Fruit fly (Drosophila melanogaster): ENCODE measurements around the gene CG15312.

Gene CG15312

DNA sequence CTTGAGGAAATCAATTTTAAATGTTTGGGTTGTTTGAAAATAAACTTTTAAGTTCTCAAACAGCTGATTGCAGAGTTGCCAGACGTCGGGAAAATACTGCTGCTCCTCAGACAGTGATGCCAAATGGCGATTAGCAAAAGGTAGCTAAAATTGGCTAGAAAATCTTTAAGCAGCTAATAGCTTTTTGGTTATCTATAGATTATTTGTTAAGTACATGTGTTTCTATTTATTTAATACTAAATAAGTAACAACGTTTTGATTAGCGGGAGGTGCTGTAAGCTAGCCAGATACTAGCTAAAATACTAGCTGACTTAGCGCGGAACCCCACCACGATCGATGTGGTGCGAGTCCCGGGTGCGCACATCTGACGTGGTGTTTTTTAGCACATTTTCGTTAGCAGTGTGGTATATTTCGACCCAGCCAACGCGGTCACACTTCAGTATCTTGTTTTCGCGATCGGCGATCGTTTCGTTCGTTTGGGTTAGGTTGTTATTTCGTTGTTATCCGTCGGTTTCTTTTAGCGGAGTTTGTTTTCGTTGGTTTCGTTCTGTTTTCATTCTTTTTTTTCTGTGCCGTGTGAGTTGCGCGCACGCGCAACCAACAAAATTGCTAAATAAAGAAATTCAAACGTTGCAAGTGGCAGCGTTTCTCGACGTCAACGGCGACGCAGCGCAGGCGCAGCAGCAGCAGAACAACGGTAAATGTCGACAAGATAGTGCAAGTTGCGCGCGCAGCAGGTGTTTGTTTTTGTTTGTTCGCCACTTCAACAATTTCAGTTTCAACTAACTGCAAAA lies 15.6 kb upstream of the CG15312 start, which contains the start of the genes Naxe and RhoU:
TSS of gene Naxe (minus strand) at position 77 of the 794 bp plus-strand sequence.
TSS of gene RhoU (plus strand) at position 433 of the 794 bp plus-strand sequence.
- peak; percentile 36 for TF ChIP-seq Mnt (GFP tag; optimal IDR thresholded peaks at IDR 0.05)
- TF ChIP-seq CG14711 (tag; optimal IDR thresholded peaks at IDR 0.05), result peak; percentile 23
- no peak for TF ChIP-seq cnc (optimal IDR thresholded peaks at IDR 0.05)
- no peak for TF ChIP-seq Clk (GFP tag; optimal IDR thresholded peaks at IDR 0.05)
- TF ChIP-seq CG33017 (tag; optimal IDR thresholded peaks at IDR 0.05), result no peak
- TF ChIP-seq CG7101 (tag; optimal IDR thresholded peaks at IDR 0.05), result peak; percentile 18
- no peak for TF ChIP-seq Crg-1 (GFP tag; optimal IDR thresholded peaks at IDR 0.05)
- TF ChIP-seq pad (GFP tag; optimal IDR thresholded peaks at IDR 0.05), result no peak
- TF ChIP-seq kay (GFP tag; ENCODE audit: borderline replicate concordance), result no peak
- peak; percentile 39 for TF ChIP-seq bab1 (GFP tag; optimal IDR thresholded peaks at IDR 0.05)
- no peak for TF ChIP-seq CG7045 (GFP tag; optimal IDR thresholded peaks at IDR 0.05)
- no peak for TF ChIP-seq cic (GFP tag; optimal IDR thresholded peaks at IDR 0.05)
- TF ChIP-seq CG12768 (GFP tag; optimal IDR thresholded peaks at IDR 0.05), result no peak
- no peak for TF ChIP-seq CG11617 (GFP tag; optimal IDR thresholded peaks at IDR 0.05)
- TF ChIP-seq Hr96 (GFP tag; optimal IDR thresholded peaks at IDR 0.05), result no peak
- TF ChIP-seq toe (GFP tag; optimal IDR thresholded peaks at IDR 0.05), result peak; percentile 29
- no peak for TF ChIP-seq CG5204 (GFP tag; optimal IDR thresholded peaks at IDR 0.05)
- peak; percentile 52 for TF ChIP-seq CG1620 (GFP tag; optimal IDR thresholded peaks at IDR 0.05)
- peak; percentile 44 for TF ChIP-seq tj (GFP tag; optimal IDR thresholded peaks at IDR 0.05)
- TF ChIP-seq ovo (GFP tag; optimal IDR thresholded peaks at IDR 0.05), result peak; percentile 79

DNA sequence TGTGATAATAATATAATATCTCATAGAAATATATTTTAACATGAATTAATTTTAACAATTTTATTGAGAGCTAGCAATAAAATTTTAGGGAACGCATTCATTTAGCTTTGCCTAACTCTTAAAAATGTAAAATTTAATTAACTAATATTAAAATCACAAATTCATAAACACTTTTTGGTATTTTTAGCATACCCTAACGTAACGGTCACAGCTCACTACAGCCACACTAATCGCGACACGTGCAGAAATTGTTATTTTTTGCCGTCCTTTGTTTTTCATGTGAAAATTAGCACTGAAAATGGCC lies 12.2 kb upstream of the CG15312 start, which contains the start of gene CG2972:
TSS of gene CG2972 (plus strand) at position 205 of the 304 bp plus-strand sequence.
- TF ChIP-seq bab1 (GFP tag; optimal IDR thresholded peaks at IDR 0.05) (no peak), Mnt (GFP tag; optimal IDR thresholded peaks at IDR 0.05) (peak; percentile 72), cic (GFP tag; optimal IDR thresholded peaks at IDR 0.05) (no peak)

DNA sequence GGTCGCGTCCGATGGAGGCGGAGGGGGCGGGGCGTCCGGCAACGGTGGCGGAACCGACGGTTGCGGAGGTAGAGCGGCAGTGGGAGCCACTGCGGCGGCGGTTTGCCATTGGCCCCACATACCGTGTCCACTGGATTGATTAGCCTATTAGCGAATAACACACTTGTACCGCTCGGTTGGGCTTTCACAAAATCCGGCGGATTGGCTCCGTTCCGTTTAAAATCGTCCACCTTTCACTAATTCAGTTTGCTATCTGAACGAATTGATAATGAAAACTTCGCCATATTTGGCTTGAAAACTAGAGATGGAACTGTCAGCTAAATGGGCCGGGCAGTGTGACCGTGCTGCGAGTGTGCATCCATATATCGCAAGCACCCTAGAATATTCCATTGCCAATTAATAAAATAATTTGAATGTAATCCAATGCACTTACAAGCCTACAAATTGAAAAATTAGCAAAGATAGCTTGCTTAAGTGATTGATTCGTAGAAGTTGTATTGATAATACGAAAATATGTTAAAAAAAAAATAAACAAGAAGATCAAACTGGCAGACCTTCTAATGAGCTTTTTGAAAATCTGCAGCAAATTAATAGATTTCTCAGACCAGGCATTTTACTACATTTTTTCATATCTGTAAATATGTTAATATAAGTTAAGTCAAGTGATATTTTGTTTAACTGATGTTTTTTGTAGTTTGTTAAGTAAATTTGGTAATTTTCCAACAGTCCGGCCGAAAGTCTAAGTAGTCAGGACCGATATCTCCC lies 11.7 kb upstream of the CG15312 start, which contains the start of gene ZAP3:
TSS of gene ZAP3 (minus strand) at position 308 of the 765 bp plus-strand sequence.
- TF ChIP-seq Mnt (GFP tag; optimal IDR thresholded peaks at IDR 0.05) (no peak), bab1 (GFP tag; optimal IDR thresholded peaks at IDR 0.05) (peak; percentile 40)

DNA sequence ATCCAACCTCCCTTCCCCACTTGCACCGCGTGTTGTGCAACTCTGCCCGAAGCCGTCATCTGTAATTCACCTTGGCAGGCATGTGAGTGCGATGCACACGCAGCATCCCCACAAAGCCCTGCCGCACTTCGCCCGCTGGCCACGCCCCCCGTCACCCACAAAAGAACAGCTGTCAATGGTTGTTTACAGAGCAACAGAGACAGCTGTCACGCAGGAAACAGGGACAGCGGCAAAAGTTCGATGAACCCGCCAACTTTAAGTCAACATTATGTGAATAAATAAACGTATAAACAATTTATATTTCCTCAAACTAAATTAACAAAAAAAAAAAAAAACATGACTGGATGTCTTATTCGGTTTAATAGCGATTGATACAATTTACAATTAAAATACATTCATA lies 848 bp upstream of the CG15312 start:
- TF ChIP-seq CG7045 (GFP tag; optimal IDR thresholded peaks at IDR 0.05) (no peak), ovo (GFP tag; optimal IDR thresholded peaks at IDR 0.05) (no peak), CG5204 (GFP tag; optimal IDR thresholded peaks at IDR 0.05) (no peak), tj (GFP tag; optimal IDR thresholded peaks at IDR 0.05) (no peak), cic (GFP tag; optimal IDR thresholded peaks at IDR 0.05) (no peak), pad (GFP tag; optimal IDR thresholded peaks at IDR 0.05) (no peak), CG33017 (tag; optimal IDR thresholded peaks at IDR 0.05) (no peak), cnc (optimal IDR thresholded peaks at IDR 0.05) (no peak), Clk (GFP tag; optimal IDR thresholded peaks at IDR 0.05) (no peak), CG11617 (GFP tag; optimal IDR thresholded peaks at IDR 0.05) (no peak), CG1620 (GFP tag; optimal IDR thresholded peaks at IDR 0.05) (no peak), Crg-1 (GFP tag; optimal IDR thresholded peaks at IDR 0.05) (no peak), CG7101 (tag; optimal IDR thresholded peaks at IDR 0.05) (no peak), CG14711 (tag; optimal IDR thresholded peaks at IDR 0.05) (no peak), Mnt (GFP tag; optimal IDR thresholded peaks at IDR 0.05) (no peak), kay (GFP tag; ENCODE audit: borderline replicate concordance) (no peak), Hr96 (GFP tag; optimal IDR thresholded peaks at IDR 0.05) (no peak), bab1 (GFP tag; optimal IDR thresholded peaks at IDR 0.05) (no peak), CG12768 (GFP tag; optimal IDR thresholded peaks at IDR 0.05) (no peak)

DNA sequence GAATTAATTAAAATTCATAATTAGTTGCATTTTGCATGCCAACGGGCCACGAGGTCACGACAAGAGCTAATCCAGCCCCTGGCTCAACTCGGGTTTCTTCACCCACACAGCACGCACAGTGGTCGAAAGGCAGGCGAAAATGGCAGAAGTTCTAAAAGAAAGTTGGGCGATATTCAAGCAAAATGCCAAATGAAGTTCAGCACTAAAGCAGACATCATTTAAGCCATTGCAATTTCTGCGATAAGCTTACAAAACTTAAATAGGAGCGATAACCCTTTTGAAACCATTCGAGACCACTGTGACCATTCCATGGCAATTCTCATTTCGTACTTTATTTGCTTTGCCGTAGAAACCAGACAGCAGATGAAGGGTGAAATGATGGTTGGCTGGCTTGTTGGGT lies 3.1 kb downstream of the CG15312 start:
- TF ChIP-seq tj (GFP tag; optimal IDR thresholded peaks at IDR 0.05), result no peak
- TF ChIP-seq ovo (GFP tag; optimal IDR thresholded peaks at IDR 0.05), result no peak
- TF ChIP-seq Mnt (GFP tag; optimal IDR thresholded peaks at IDR 0.05), result no peak

dm6 chrX:10061327-10061726 lies 9.3 kb downstream of the CG15312 start, which contains the start of gene Gr9a:
Gr9a (plus strand) TSS chrX:10061627.
- no peak for TF ChIP-seq Clk (GFP tag; optimal IDR thresholded peaks at IDR 0.05)
- no peak for TF ChIP-seq Crg-1 (GFP tag; optimal IDR thresholded peaks at IDR 0.05)
- no peak for TF ChIP-seq cic (GFP tag; optimal IDR thresholded peaks at IDR 0.05)
- TF ChIP-seq toe (GFP tag; optimal IDR thresholded peaks at IDR 0.05), result no peak
- TF ChIP-seq CG7045 (GFP tag; optimal IDR thresholded peaks at IDR 0.05), result no peak
- TF ChIP-seq kay (GFP tag; ENCODE audit: borderline replicate concordance), result no peak
- TF ChIP-seq CG1620 (GFP tag; optimal IDR thresholded peaks at IDR 0.05), result no peak
- TF ChIP-seq pad (GFP tag; optimal IDR thresholded peaks at IDR 0.05), result no peak
- TF ChIP-seq bab1 (GFP tag; optimal IDR thresholded peaks at IDR 0.05), result no peak
- no peak for TF ChIP-seq tj (GFP tag; optimal IDR thresholded peaks at IDR 0.05)
- no peak for TF ChIP-seq ovo (GFP tag; optimal IDR thresholded peaks at IDR 0.05)
- TF ChIP-seq CG33017 (tag; optimal IDR thresholded peaks at IDR 0.05), result no peak
- TF ChIP-seq Hr96 (GFP tag; optimal IDR thresholded peaks at IDR 0.05), result no peak
- no peak for TF ChIP-seq CG11617 (GFP tag; optimal IDR thresholded peaks at IDR 0.05)
- no peak for TF ChIP-seq CG5204 (GFP tag; optimal IDR thresholded peaks at IDR 0.05)
- no peak for TF ChIP-seq CG7101 (tag; optimal IDR thresholded peaks at IDR 0.05)
- TF ChIP-seq CG12768 (GFP tag; optimal IDR thresholded peaks at IDR 0.05), result no peak
